Fruit fly (Drosophila melanogaster) whole organism, embryonic: Measurements from ENCODE around the gene cmb.
A peak's percentile ranks its signal among the peaks of the same experiment; 100 is the strongest.

Experiments used
- BtbVII ChIP-seq: fragments of 200-800 bp; sonication (Bioruptor generic); optimal IDR thresholded peaks from 3 replicates; lab custom pipeline; 2017; ENCODE audit warnings: missing biosample characterization, mild to moderate bottlenecking, missing genetic modification characterization
- CG10543 ChIP-seq: fragments of 200-800 bp; sonication (Bioruptor generic); optimal IDR thresholded peaks from 3 replicates; lab custom pipeline; 2017; ENCODE audit warnings: missing biosample characterization, mild to moderate bottlenecking, missing genetic modification characterization, moderate library complexity
- CG11398 ChIP-seq: fragments of 200-800 bp; sonication (Bioruptor generic); optimal IDR thresholded peaks from 2 replicates; lab custom pipeline; 2016; ENCODE audit warnings: missing biosample characterization, missing genetic modification characterization
- CG11723 ChIP-seq: fragments of 200-800 bp; sonication (Bioruptor generic); optimal IDR thresholded peaks from 2 replicates; lab custom pipeline; 2017; ENCODE audit warnings: missing biosample characterization, mild to moderate bottlenecking, missing genetic modification characterization
- CG12769 ChIP-seq: fragments of 200-800 bp; sonication (Bioruptor generic); optimal IDR thresholded peaks from 2 replicates; lab custom pipeline; 2019; ENCODE audit warnings: missing biosample characterization, mild to moderate bottlenecking, missing genetic modification characterization, moderate library complexity
- CG13894 ChIP-seq: fragments of 200-800 bp; sonication (Bioruptor generic); optimal IDR thresholded peaks from 3 replicates; lab custom pipeline; 2018; ENCODE audit warnings: missing biosample characterization, mild to moderate bottlenecking, missing genetic modification characterization, moderate library complexity
- CG14860 ChIP-seq: fragments of 200-800 bp; sonication (Bioruptor generic); IDR thresholded peaks from 3 replicates; pipeline ENCODE4 v1.3.6; 2022; ENCODE audit warnings: missing biosample characterization, missing genetic modification characterization; ENCODE audit not compliant: partially characterized antibody
- CG16863 ChIP-seq: fragments of 200-800 bp; sonication (Bioruptor generic); optimal IDR thresholded peaks from 3 replicates; lab custom pipeline; 2016; ENCODE audit warnings: missing biosample characterization, missing genetic modification characterization
- CG17328 ChIP-seq: fragments of 200-800 bp; sonication (Bioruptor generic); IDR thresholded peaks from 2 replicates; pipeline ENCODE4 v1.3.6; 2022; ENCODE audit warnings: missing biosample characterization, missing genetic modification characterization
- CG3065 ChIP-seq: fragments of 200-800 bp; sonication (Bioruptor generic); optimal IDR thresholded peaks from 2 replicates; lab custom pipeline; 2016; ENCODE audit warnings: missing biosample characterization, missing genetic modification characterization
- CG4360 ChIP-seq: fragments of 200-800 bp; sonication (Bioruptor generic); IDR thresholded peaks from 2 replicates; pipeline ENCODE4 v1.3.6; 2022; ENCODE audit warnings: missing biosample characterization, missing genetic modification characterization
- CG4707 ChIP-seq: fragments of 200-800 bp; sonication (Bioruptor generic); optimal IDR thresholded peaks from 2 replicates; lab custom pipeline; 2018; ENCODE audit warnings: missing biosample characterization, mild to moderate bottlenecking, missing genetic modification characterization, moderate library complexity
- CG6272 ChIP-seq: fragments of 200-800 bp; sonication (Bioruptor generic); IDR thresholded peaks from 2 replicates; pipeline ENCODE4 v1.3.6; 2022; ENCODE audit warnings: missing biosample characterization, missing genetic modification characterization
- CG8359 ChIP-seq: fragments of 200-800 bp; sonication (Bioruptor generic); optimal IDR thresholded peaks from 2 replicates; lab custom pipeline; 2017; ENCODE audit warnings: missing biosample characterization, mild to moderate bottlenecking, missing genetic modification characterization, borderline replicate concordance
- CkIIα-i1 ChIP-seq: fragments of 200-800 bp; sonication (Bioruptor generic); IDR thresholded peaks from 2 replicates; pipeline ENCODE4 v1.3.6; 2022; ENCODE audit warnings: missing biosample characterization, missing genetic modification characterization
- Deaf1 ChIP-seq: fragments of 200-800 bp; optimal IDR thresholded peaks from 3 replicates; lab custom pipeline; 2019; ENCODE audit warnings: missing biosample characterization, mild to moderate bottlenecking, missing genetic modification characterization, moderate library complexity
- Eip74EF ChIP-seq, 2 experiments: fragments of 200-800 bp in 1 of 2; fragments of >200 bp in 1 of 2; sonication (Bioruptor generic) in 1 of 2; optimal IDR thresholded peaks; 2 replicates each; lab custom pipeline; 2017 to 2019; ENCODE audit warnings: missing biosample characterization in 2 of 2, missing genetic modification characterization in 2 of 2, mild to moderate bottlenecking in 1 of 2, moderate library complexity in 1 of 2
- Fer3 ChIP-seq: fragments of 200-800 bp; sonication (Bioruptor generic); optimal IDR thresholded peaks from 2 replicates; lab custom pipeline; 2018; ENCODE audit warnings: missing biosample characterization, mild to moderate bottlenecking, missing genetic modification characterization, moderate library complexity
- H2.0 ChIP-seq: fragments of 200-800 bp; sonication (Bioruptor generic); IDR thresholded peaks from 2 replicates; pipeline ENCODE4 v1.3.6; 2022; ENCODE audit warnings: missing biosample characterization, missing genetic modification characterization
- Hand ChIP-seq: fragments of 200-800 bp; sonication (Bioruptor generic); optimal IDR thresholded peaks from 2 replicates; lab custom pipeline; 2017; ENCODE audit warnings: mild to moderate bottlenecking, missing biosample characterization, missing genetic modification reagents, missing genetic modification characterization
- Nf-YA ChIP-seq: fragments of 200-800 bp; sonication (Bioruptor generic); IDR thresholded peaks from 2 replicates; pipeline ENCODE4 v1.3.6; 2022; ENCODE audit warnings: missing biosample characterization, missing genetic modification characterization
- PHDP ChIP-seq: fragments of 200-800 bp; sonication (Bioruptor generic); optimal IDR thresholded peaks from 3 replicates; lab custom pipeline; 2018; ENCODE audit warnings: missing biosample characterization, mild to moderate bottlenecking, missing genetic modification characterization, moderate library complexity
- Scr ChIP-seq: fragments of 200-800 bp; sonication (Bioruptor generic); IDR thresholded peaks from 2 replicates; pipeline ENCODE4 v1.3.6; 2022; ENCODE audit warnings: missing biosample characterization, missing genetic modification characterization; ENCODE audit not compliant: partially characterized antibody
- Side ChIP-seq: fragments of 200-800 bp; sonication (Bioruptor generic); optimal IDR thresholded peaks from 2 replicates; lab custom pipeline; 2016; ENCODE audit warnings: missing biosample characterization, missing genetic modification characterization
- TFAM ChIP-seq: fragments of 200-800 bp; sonication (Bioruptor generic); optimal IDR thresholded peaks from 2 replicates; lab custom pipeline; 2017; ENCODE audit warnings: missing biosample characterization, missing genetic modification characterization, inconsistent platforms
- abd-A ChIP-seq: fragments of 200-800 bp; sonication (Bioruptor generic); optimal IDR thresholded peaks from 3 replicates; lab custom pipeline; 2019; ENCODE audit warnings: missing biosample characterization, mild to moderate bottlenecking, missing genetic modification characterization, moderate library complexity
- cad ChIP-seq: fragments of >200 bp; optimal IDR thresholded peaks from 2 replicates; lab custom pipeline; 2017; ENCODE audit warnings: missing biosample characterization, missing genetic modification characterization
- chinmo ChIP-seq: fragments of 200-800 bp; sonication (Bioruptor generic); IDR thresholded peaks from 4 replicates; pipeline ENCODE4 v1.3.6; 2022; ENCODE audit warnings: missing biosample characterization, missing genetic modification characterization; ENCODE audit not compliant: partially characterized antibody
- ci ChIP-seq: fragments of 200-800 bp; sonication (Bioruptor generic); IDR thresholded peaks from 3 replicates; pipeline ENCODE4 v1.3.6; 2022; ENCODE audit warnings: missing biosample characterization, missing genetic modification characterization
- croc ChIP-seq: fragments of 200-800 bp; sonication (Bioruptor generic); conservative IDR thresholded peaks from 3 replicates; pipeline ENCODE4 v1.3.6; 2022; ENCODE audit warnings: missing biosample characterization, missing genetic modification characterization
- ems ChIP-seq: fragments of 200-800 bp; sonication (Bioruptor generic); optimal IDR thresholded peaks from 3 replicates; lab custom pipeline; 2016; ENCODE audit warnings: missing biosample characterization, missing genetic modification characterization
- eyg ChIP-seq: fragments of 200-800 bp; sonication (Bioruptor generic); optimal IDR thresholded peaks from 3 replicates; lab custom pipeline; 2016; ENCODE audit warnings: missing biosample characterization, missing genetic modification characterization
- gem ChIP-seq: fragments of 200-800 bp; sonication (Bioruptor generic); optimal IDR thresholded peaks from 2 replicates; lab custom pipeline; 2019; ENCODE audit warnings: missing biosample characterization, mild to moderate bottlenecking, missing genetic modification characterization, moderate library complexity
- grau ChIP-seq: fragments of 200-800 bp; optimal IDR thresholded peaks from 3 replicates; lab custom pipeline; 2019; ENCODE audit warnings: missing biosample characterization, mild to moderate bottlenecking, missing genetic modification characterization, moderate library complexity
- grn ChIP-seq: fragments of 200-800 bp; sonication (Bioruptor generic); optimal IDR thresholded peaks from 3 replicates; lab custom pipeline; 2017; ENCODE audit warnings: missing biosample characterization, missing genetic modification characterization
- lbe ChIP-seq: fragments of 200-800 bp; sonication (Bioruptor generic); optimal IDR thresholded peaks from 2 replicates; lab custom pipeline; 2016; ENCODE audit warnings: missing biosample characterization, mild to moderate bottlenecking, missing genetic modification characterization
- lov ChIP-seq, 2 experiments: fragments of 200-800 bp in 1 of 2; fragments of >200 bp in 1 of 2; sonication (Bioruptor generic) in 1 of 2; IDR thresholded peaks in 1 of 2; optimal IDR thresholded peaks in 1 of 2; 2 replicates in 1 of 2; 3 replicates in 1 of 2; pipeline versions ENCODE4 v1.3.6 to Lab custom; 2017 to 2022; ENCODE audit warnings: missing biosample characterization in 1 of 2, missing genetic modification characterization in 1 of 2
- mirr ChIP-seq: fragments of 200-800 bp; sonication (Bioruptor generic); optimal IDR thresholded peaks from 3 replicates; lab custom pipeline; 2018; ENCODE audit warnings: missing biosample characterization, mild to moderate bottlenecking, missing genetic modification characterization
- nom ChIP-seq: fragments of 200-800 bp; sonication (Bioruptor generic); optimal IDR thresholded peaks from 2 replicates; lab custom pipeline; 2017; ENCODE audit warnings: missing biosample characterization, missing genetic modification characterization, mild to moderate bottlenecking, moderate library complexity, missing genetic modification reagents
- sd ChIP-seq: fragments of 200-800 bp; sonication (Bioruptor generic); optimal IDR thresholded peaks from 3 replicates; lab custom pipeline; 2018; ENCODE audit warnings: missing biosample characterization, mild to moderate bottlenecking, missing genetic modification characterization, moderate library complexity
- sens ChIP-seq: fragments of 200-800 bp; sonication (Bioruptor generic); peaks from one replicate; lab custom pipeline; 2016; ENCODE audit warnings: missing biosample characterization, missing genetic modification characterization
- so ChIP-seq: fragments of 200-800 bp; sonication (Bioruptor generic); IDR thresholded peaks from 3 replicates; pipeline ENCODE4 v1.3.6; 2022; ENCODE audit warnings: missing biosample characterization, missing genetic modification characterization
- tio ChIP-seq: fragments of 200-800 bp; sonication (Bioruptor generic); optimal IDR thresholded peaks from 2 replicates; lab custom pipeline; 2017; ENCODE audit warnings: missing biosample characterization, missing genetic modification characterization, inconsistent platforms
- vvl ChIP-seq: fragments of 200-800 bp; sonication (Bioruptor generic); IDR thresholded peaks from 2 replicates; pipeline ENCODE4 v1.3.6; 2022; ENCODE audit warnings: missing biosample characterization, missing genetic modification characterization

Gene cmb

DNA sequence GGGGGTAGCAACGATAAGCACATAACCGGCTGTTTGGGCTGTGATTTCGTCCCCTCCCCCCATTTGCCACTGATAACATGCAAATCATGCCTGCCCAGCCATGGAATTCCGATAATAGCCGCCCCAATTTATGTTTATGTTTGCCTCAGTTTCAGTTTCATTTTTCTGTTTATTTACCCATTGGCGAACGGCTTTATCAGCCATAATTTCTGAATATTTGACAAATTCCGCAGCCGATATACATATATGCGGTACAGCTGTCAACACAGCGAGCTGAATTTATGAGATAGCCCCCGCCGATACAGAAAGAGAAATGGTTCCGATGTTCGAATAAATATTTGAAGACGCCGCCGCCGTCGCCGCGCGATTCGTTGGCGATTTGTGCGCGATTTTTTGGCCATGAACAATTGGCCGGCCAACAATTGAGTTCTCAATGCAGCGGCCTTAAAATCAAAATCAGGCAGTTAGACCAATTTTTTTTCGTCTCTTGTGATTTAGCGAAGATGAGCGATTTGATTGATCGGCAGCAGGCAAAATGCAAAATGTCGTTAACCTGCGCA, 46.9 kb downstream of the cmb start (continued):
- TF ChIP-seq BtbVII (peak; percentile 12), sd (peak; percentile 96), cad (no peak), gem (tag; lab: Kevin White, UChicago) (peak; percentile 2), CG14860 (GFP tag; lab: Robert Waterston, UW) (0 out of 3 replicates have a peak, but pooled peaks have one; percentile 30), ems (GFP tag; lab: Kevin White, UChicago) (no peak), CG8359 (peak; percentile 97), H2.0 (GFP tag; lab: Robert Waterston, UW) (0 out of 2 replicates have a peak, but pooled peaks have one; percentile 3), lbe (GFP tag; lab: Kevin White, UChicago) (no peak), abd-A (tag; lab: Kevin White, UChicago) (peak; percentile 22), so (GFP tag; lab: Robert Waterston, UW) (peak; percentile 14; the same call in 1 of the 3 replicates), tio (GFP tag; lab: Kevin White, UChicago) (no peak), CG11398 (no peak), mirr (GFP tag; lab: Kevin White, UChicago) (peak; percentile 83)
- TF ChIP-seq, all 482 proteins: peak for 18

DNA sequence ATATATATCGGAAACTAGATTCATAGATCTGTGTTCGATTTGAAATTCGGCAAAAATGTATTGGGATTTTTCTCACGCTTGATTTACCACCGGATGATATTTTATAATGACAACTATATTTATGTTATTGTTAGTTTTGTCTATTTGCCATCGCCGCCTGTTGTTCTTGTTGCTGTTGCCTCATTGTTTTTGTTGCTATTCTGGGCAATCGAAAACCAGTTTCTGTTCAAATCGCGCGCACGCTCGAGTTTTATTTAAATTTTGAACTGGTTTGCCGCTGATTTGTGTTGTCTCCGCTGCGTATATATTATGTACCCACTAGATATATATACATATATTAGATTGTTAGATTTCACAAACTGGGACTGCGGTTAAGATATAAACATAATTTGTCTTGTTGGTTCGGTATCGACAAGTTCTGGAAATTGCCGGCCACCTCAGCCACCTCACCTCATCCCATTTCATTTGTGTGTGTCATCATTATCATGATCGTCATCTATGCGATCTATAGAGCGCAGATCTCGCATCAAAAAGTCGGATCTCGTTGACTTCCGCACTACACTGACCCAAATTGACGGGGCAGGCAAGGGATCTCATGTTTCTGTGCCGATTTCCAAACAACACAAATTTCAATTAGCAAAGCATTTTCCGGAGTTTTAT, 48.4 kb downstream of the cmb start:
- TF ChIP-seq CG6272, result no peak
- TF ChIP-seq vvl (GFP tag; lab: Robert Waterston, UW), result 0 out of 2 replicates have a peak, but pooled peaks have one; percentile 60
- no peak for TF ChIP-seq Nf-YA
- no peak for TF ChIP-seq CG4707 (GFP tag; lab: Kevin White, UChicago)
- TF ChIP-seq chinmo, result peak; percentile 73; the same call in 1 of the 4 replicates
- TF ChIP-seq Hand (GFP tag; lab: Kevin White, UChicago), result no peak
- peak in 1 of 2 experiments; percentile 25 for TF ChIP-seq Eip74EF (GFP tag; optimal IDR thresholded peaks at IDR 0.05; lab: Kevin White, UChicago)
- peak; percentile 3 for TF ChIP-seq CG10543 (GFP tag; lab: Kevin White, UChicago)
- peak; percentile 76 for TF ChIP-seq grn (GFP tag; lab: Kevin White, UChicago)
- no peak for TF ChIP-seq croc
- TF ChIP-seq Fer3 (tag; lab: Kevin White, UChicago), result no peak
- TF ChIP-seq sens (GFP tag; lab: Kevin White, UChicago), result peak; percentile 0
- TF ChIP-seq CG4360 (GFP tag; lab: Robert Waterston, UW), result peak; percentile 61
- TF ChIP-seq CG12769, result peak; percentile 73
- peak; percentile 82 for TF ChIP-seq CG13894 (tag; lab: Kevin White, UChicago)
- peak; percentile 46 for TF ChIP-seq sd
- peak; percentile 93 for TF ChIP-seq abd-A (tag; lab: Kevin White, UChicago)

DNA sequence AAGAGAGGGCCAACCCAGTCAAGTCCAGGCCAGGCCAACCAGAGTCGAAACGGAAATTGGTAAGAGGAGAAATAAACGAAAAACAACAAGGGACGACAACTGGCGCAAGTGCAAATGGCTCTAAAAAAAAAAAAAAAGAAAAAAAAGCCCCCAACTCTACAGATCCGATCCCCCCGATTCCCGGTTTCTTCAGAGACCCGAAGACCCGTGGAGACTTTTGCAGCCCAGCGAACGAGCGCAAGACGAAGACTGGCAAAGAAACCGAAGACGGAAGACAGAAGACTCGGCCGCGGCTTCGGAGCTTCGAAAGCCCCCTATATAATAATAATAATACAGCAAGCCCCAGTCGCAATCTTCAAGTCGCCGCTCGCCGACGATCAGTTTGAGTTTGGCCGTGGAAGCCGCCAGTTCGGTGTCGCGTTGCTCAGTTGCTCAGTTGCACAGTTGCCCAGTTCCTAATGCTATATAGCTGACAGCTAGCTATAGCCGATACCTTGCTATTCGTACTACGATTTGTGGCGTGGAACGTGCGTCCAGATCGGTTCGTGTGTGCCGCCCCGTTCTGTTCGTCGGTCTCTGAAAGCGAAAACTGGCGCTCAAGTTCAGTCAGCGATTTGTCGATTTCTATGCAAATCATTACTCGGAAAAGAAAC, 52.1 kb downstream of the cmb start:
- peak; percentile 45; the same call in 2 of the 3 replicates for TF ChIP-seq ci
- TF ChIP-seq grau (tag; lab: Kevin White, UChicago), result no peak
- TF ChIP-seq CG3065 (GFP tag; lab: Kevin White, UChicago), result no peak
- TF ChIP-seq CG11723 (GFP tag; lab: Kevin White, UChicago), result no peak
- peak; percentile 93 for TF ChIP-seq nom (GFP tag; lab: Kevin White, UChicago)
- no peak for TF ChIP-seq PHDP
- no peak for TF ChIP-seq CG16863 (GFP tag; lab: Kevin White, UChicago)
- TF ChIP-seq so (GFP tag; lab: Robert Waterston, UW), result no peak
- TF ChIP-seq eyg (GFP tag; lab: Kevin White, UChicago), result no peak
- no peak for TF ChIP-seq Scr (GFP tag; lab: Robert Waterston, UW)
- no peak for TF ChIP-seq Fer3 (tag; lab: Kevin White, UChicago)
- TF ChIP-seq CG10543 (GFP tag; lab: Kevin White, UChicago), result peak; percentile 66
- TF ChIP-seq Side (GFP tag; lab: Kevin White, UChicago), result no peak
- peak; percentile 53 for TF ChIP-seq vvl (GFP tag; lab: Robert Waterston, UW)
- peak; percentile 20; the same call in 1 of the 2 replicates for TF ChIP-seq CG17328 (GFP tag; lab: Robert Waterston, UW)
- peak; percentile 96 for TF ChIP-seq Deaf1 (tag; lab: Kevin White, UChicago)
- no peak for TF ChIP-seq CG6272
- TF ChIP-seq CkIIα-i1 (GFP tag; lab: Robert Waterston, UW), result no peak
- TF ChIP-seq TFAM (GFP tag; lab: Kevin White, UChicago), result no peak
- peak; percentile 30 for TF ChIP-seq lbe (GFP tag; lab: Kevin White, UChicago)
- no peak for TF ChIP-seq lov (optimal IDR thresholded peaks at IDR 0.05; lab: Kevin White, UChicago)
- no peak for TF ChIP-seq lov (GFP tag; IDR thresholded peaks at IDR 0.05; lab: Robert Waterston, UW)
